Worm (Caenorhabditis elegans): Measurements from ENCODE around the gene ssq-3.

ce11 chrIV:7072110-7072509 is 39.3 kb upstream of the ssq-3 start, which contains the start of gene srg-48:
- TF ChIP-seq klf-2 (GFP tag; conservative IDR thresholded peaks at IDR 0.05) (no peak), flt-1 (GFP tag; IDR thresholded peaks at IDR 0.05) (no peak), ztf-29 (GFP tag; IDR thresholded peaks at IDR 0.05) (no peak)
